Worm (Caenorhabditis elegans) whole organism, young adult: ENCODE measurements around the gene F20C5.5.

Experiments used
- B0035.1 ChIP-seq: sonication (generic microtip); optimal IDR thresholded peaks from 2 replicates; lab custom pipeline; 2016; ENCODE audit warnings: missing genetic modification characterization, mild to moderate bottlenecking, missing compliant biosample characterization, missing genotype, missing genetic modification reagents
- C17E4.6 ChIP-seq: fragments of 200-800 bp; sonication (Bioruptor generic); IDR thresholded peaks from 2 replicates; pipeline ENCODE4 v1.3.6; 2022; ENCODE audit warnings: missing genetic modification reagents, missing genetic modification characterization, missing compliant biosample characterization
- D2030.7 ChIP-seq: fragments of 200-800 bp; sonication (Bioruptor generic); IDR thresholded peaks from 2 replicates; pipeline ENCODE4 v1.3.6; 2022; ENCODE audit warnings: missing genetic modification reagents, missing genetic modification characterization, missing compliant biosample characterization
- F23B12.7 ChIP-seq: sonication (generic microtip); optimal IDR thresholded peaks from 2 replicates; lab custom pipeline; 2017; ENCODE audit warnings: missing genetic modification characterization, mild to moderate bottlenecking, missing compliant biosample characterization, antibody characterized with exemption, moderate library complexity; ENCODE audit not compliant: insufficient read depth
- F39B2.1 ChIP-seq: fragments of 200-800 bp; sonication (Bioruptor generic); IDR thresholded peaks from 2 replicates; pipeline ENCODE4 v1.3.6; 2022; ENCODE audit warnings: missing genetic modification reagents, missing genetic modification characterization, missing compliant biosample characterization
- K12H6.12 ChIP-seq: fragments of 200-800 bp; sonication (Bioruptor generic); optimal IDR thresholded peaks from 2 replicates; lab custom pipeline; 2018; ENCODE audit warnings: mild to moderate bottlenecking, missing genetic modification characterization, missing compliant biosample characterization
- T07F8.4 ChIP-seq: sonication (generic microtip); optimal IDR thresholded peaks from 2 replicates; lab custom pipeline; 2016; ENCODE audit warnings: mild to moderate bottlenecking, missing genetic modification characterization, moderate library complexity, missing compliant biosample characterization
- T26A5.8 ChIP-seq: sonication (generic microtip); optimal IDR thresholded peaks from 2 replicates; lab custom pipeline; 2016; ENCODE audit warnings: missing genetic modification characterization, missing compliant biosample characterization
- Y79H2A.3 ChIP-seq: fragments of 200-800 bp; sonication (Bioruptor generic); conservative IDR thresholded peaks from 2 replicates; pipeline ENCODE4 v1.3.6; 2022; ENCODE audit warnings: missing genetic modification reagents, missing genetic modification characterization, missing compliant biosample characterization
- Y95B8A.8 ChIP-seq: fragments of 200-800 bp; sonication (Bioruptor generic); IDR thresholded peaks from 2 replicates; pipeline ENCODE4 v1.3.6; 2022; ENCODE audit warnings: missing genetic modification reagents, missing genetic modification characterization, missing compliant biosample characterization
- attf-3 ChIP-seq: fragments of 200-800 bp; sonication (Bioruptor generic); conservative IDR thresholded peaks from 2 replicates; pipeline ENCODE4 v1.3.6; 2022; ENCODE audit warnings: missing genetic modification reagents, missing genetic modification characterization, missing compliant biosample characterization
- attf-5 ChIP-seq: fragments of 200-800 bp; sonication (Bioruptor generic); optimal IDR thresholded peaks from 2 replicates; lab custom pipeline; 2018; ENCODE audit warnings: mild to moderate bottlenecking, missing genetic modification characterization, missing compliant biosample characterization
- bed-1 ChIP-seq: fragments of 200-800 bp; sonication (Bioruptor generic); IDR thresholded peaks from 2 replicates; pipeline ENCODE4 v1.3.6; 2022; ENCODE audit warnings: missing genetic modification reagents, missing genetic modification characterization, missing compliant biosample characterization
- bed-2 ChIP-seq: fragments of 200-800 bp; sonication (Bioruptor generic); IDR thresholded peaks from 2 replicates; pipeline ENCODE4 v1.3.6; 2022; ENCODE audit warnings: missing genetic modification reagents, missing genetic modification characterization, missing compliant biosample characterization
- ccch-3 ChIP-seq: fragments of 200-800 bp; sonication (Bioruptor generic); optimal IDR thresholded peaks from 2 replicates; lab custom pipeline; 2018; ENCODE audit warnings: mild to moderate bottlenecking, missing genetic modification characterization, missing compliant biosample characterization
- chd-7 ChIP-seq: sonication (generic microtip); optimal IDR thresholded peaks from 2 replicates; lab custom pipeline; 2016; ENCODE audit warnings: mild to moderate bottlenecking, missing genetic modification characterization, moderate library complexity, missing compliant biosample characterization
- die-1 ChIP-seq: sonication (generic microtip); optimal IDR thresholded peaks from 2 replicates; lab custom pipeline; 2016; ENCODE audit warnings: missing genotype, mild to moderate bottlenecking, missing genetic modification characterization, missing compliant biosample characterization
- dpff-1 ChIP-seq: sonication (generic microtip); optimal IDR thresholded peaks from 2 replicates; lab custom pipeline; 2017; ENCODE audit warnings: mild to moderate bottlenecking, missing genetic modification characterization, missing compliant biosample characterization
- gei-17 ChIP-seq: fragments of 200-800 bp; sonication (Bioruptor generic); optimal IDR thresholded peaks from 2 replicates; lab custom pipeline; 2018; ENCODE audit warnings: mild to moderate bottlenecking, missing genetic modification characterization, missing compliant biosample characterization
- hrde-1 ChIP-seq: sonication (generic microtip); optimal IDR thresholded peaks from 2 replicates; lab custom pipeline; 2016; ENCODE audit warnings: missing genetic modification characterization, mild to moderate bottlenecking, missing compliant biosample characterization, moderate library complexity, missing genotype, missing genetic modification reagents, borderline replicate concordance
- let-526 ChIP-seq: fragments of 200-800 bp; sonication (Bioruptor generic); IDR thresholded peaks from 2 replicates; pipeline ENCODE4 v1.3.6; 2022; ENCODE audit warnings: missing genetic modification reagents, missing genetic modification characterization, missing compliant biosample characterization
- madf-3 ChIP-seq: fragments of 200-800 bp; sonication (Bioruptor generic); IDR thresholded peaks from 2 replicates; pipeline ENCODE4 v1.3.6; 2022; ENCODE audit warnings: missing genetic modification reagents, missing genetic modification characterization, missing compliant biosample characterization
- mcd-1 ChIP-seq: fragments of 200-800 bp; sonication (Bioruptor generic); IDR thresholded peaks from 2 replicates; pipeline ENCODE4 v1.3.6; 2022; ENCODE audit warnings: missing genetic modification reagents, missing genetic modification characterization, missing compliant biosample characterization
- mes-4 ChIP-seq: sonication (generic microtip); optimal IDR thresholded peaks from 2 replicates; lab custom pipeline; 2016; ENCODE audit warnings: missing genotype, missing genetic modification characterization, missing compliant biosample characterization
- nfya-2 ChIP-seq: fragments of 200-800 bp; sonication (Bioruptor generic); IDR thresholded peaks from 2 replicates; pipeline ENCODE4 v1.3.6; 2022; ENCODE audit warnings: missing genetic modification reagents, missing genetic modification characterization, missing compliant biosample characterization
- nhr-120 ChIP-seq: fragments of 200-800 bp; sonication (Bioruptor generic); IDR thresholded peaks from 2 replicates; pipeline ENCODE4 v1.3.6; 2022; ENCODE audit warnings: missing genetic modification characterization, missing compliant biosample characterization
- nhr-80 ChIP-seq: sonication (generic microtip); optimal IDR thresholded peaks from 2 replicates; lab custom pipeline; 2016; ENCODE audit warnings: missing genetic modification characterization, missing compliant biosample characterization
- pbrm-1 ChIP-seq: fragments of 200-800 bp; sonication (Bioruptor generic); IDR thresholded peaks from 2 replicates; pipeline ENCODE4 v1.3.6; 2022; ENCODE audit warnings: missing genetic modification reagents, missing genetic modification characterization, missing compliant biosample characterization
- pha-4 ChIP-seq: fragments of 150-350 bp; sonication (generic microtip); optimal IDR thresholded peaks from 2 replicates; lab custom pipeline; 2014; ENCODE audit warnings: missing biosample characterization, missing genetic modification reagents, missing genetic modification characterization
- rpc-1 ChIP-seq, 2 experiments: fragments of 150-350 bp in 1 of 2; sonication (generic microtip) in 1 of 2; optimal IDR thresholded peaks; 2 replicates each; lab custom pipeline; 2014 to 2018; ENCODE audit warnings: missing biosample characterization in 1 of 2, missing genetic modification characterization in 1 of 2, missing genetic modification reagents in 1 of 2, missing genotype in 1 of 2
- sdz-38 ChIP-seq: sonication (generic microtip); optimal IDR thresholded peaks from 2 replicates; lab custom pipeline; 2016; ENCODE audit warnings: missing genotype, missing genetic modification characterization, missing compliant biosample characterization
- snpc-1.3 ChIP-seq: sonication (generic microtip); optimal IDR thresholded peaks from 2 replicates; lab custom pipeline; 2017; ENCODE audit warnings: missing genetic modification characterization, mild to moderate bottlenecking, missing compliant biosample characterization, antibody characterized with exemption, moderate library complexity, missing genotype, missing genetic modification reagents; ENCODE audit not compliant: insufficient read depth
- snpc-4 ChIP-seq, 5 experiments: fragments of 150-350 bp in 1 of 5; sonication (generic microtip) in 4 of 5; optimal IDR thresholded peaks; 2 replicates each; lab custom pipeline; 2014 to 2018; ENCODE audit warnings: missing genetic modification characterization in 5 of 5, missing biosample characterization in 3 of 5, antibody characterized with exemption in 2 of 5, mild to moderate bottlenecking in 2 of 5, missing compliant biosample characterization in 2 of 5, missing genotype in 2 of 5, moderate library complexity in 2 of 5, missing genetic modification reagents in 1 of 5
- somi-1 ChIP-seq: fragments of 200-800 bp; sonication (Bioruptor generic); optimal IDR thresholded peaks from 2 replicates; lab custom pipeline; 2018; ENCODE audit warnings: mild to moderate bottlenecking, missing genetic modification characterization, missing compliant biosample characterization
- tbp1 ChIP-seq: fragments of 200-800 bp; sonication (Bioruptor generic); optimal IDR thresholded peaks from 2 replicates; lab custom pipeline; 2018; ENCODE audit warnings: mild to moderate bottlenecking, missing genetic modification characterization, missing compliant biosample characterization
- tbx-9 ChIP-seq: sonication (generic microtip); optimal IDR thresholded peaks from 2 replicates; lab custom pipeline; 2016; ENCODE audit warnings: borderline replicate concordance, missing genetic modification characterization, inconsistent platforms, missing compliant biosample characterization
- tlf-1 ChIP-seq: fragments of 200-800 bp; sonication (Bioruptor generic); optimal IDR thresholded peaks from 2 replicates; lab custom pipeline; 2018; ENCODE audit warnings: mild to moderate bottlenecking, missing genetic modification characterization, missing compliant biosample characterization
- ztf-18 ChIP-seq: sonication (generic microtip); optimal IDR thresholded peaks from 2 replicates; lab custom pipeline; 2016; ENCODE audit warnings: missing genotype, mild to moderate bottlenecking, missing genetic modification characterization, missing compliant biosample characterization
- ztf-28 ChIP-seq: fragments of 200-800 bp; sonication (Bioruptor generic); IDR thresholded peaks from 2 replicates; pipeline ENCODE4 v1.3.6; 2022; ENCODE audit warnings: missing genetic modification reagents, missing genetic modification characterization, missing compliant biosample characterization
- ztf-3 ChIP-seq: fragments of 200-800 bp; sonication (Bioruptor generic); optimal IDR thresholded peaks from 2 replicates; lab custom pipeline; 2018; ENCODE audit warnings: mild to moderate bottlenecking, missing genetic modification characterization, missing compliant biosample characterization

F20C5.5 gene

ce11 chrIV:8813614-8814013, 44.2 kb upstream of the F20C5.5 start, which contains the start of gene exc-5:
Gene exc-5 (minus strand): TSS chrIV:8813670.
- no peak for TF ChIP-seq tbx-9 (tag; lab: Kevin White, UChicago)
- no peak for TF ChIP-seq ccch-3
- no peak for TF ChIP-seq sdz-38 (tag; lab: Kevin White, UChicago)
- TF ChIP-seq ztf-28 (GFP tag; lab: Robert Waterston, UW) = no peak
- no peak for TF ChIP-seq let-526 (GFP tag; lab: Robert Waterston, UW)
- no peak for TF ChIP-seq Y95B8A.8 (GFP tag; lab: Robert Waterston, UW)
- no peak for TF ChIP-seq snpc-4 (GFP tag; optimal IDR thresholded peaks at IDR 0.05; lab: Kevin White, UChicago)
- no peak for TF ChIP-seq snpc-4 (tag; optimal IDR thresholded peaks at IDR 0.05; lab: Kevin White, UChicago)
- TF ChIP-seq F39B2.1 (GFP tag; lab: Robert Waterston, UW) = no peak
- no peak for TF ChIP-seq hrde-1 (tag; lab: Kevin White, UChicago)
- no peak for TF ChIP-seq somi-1
- no peak for TF ChIP-seq madf-3
- no peak for TF ChIP-seq nhr-120 (GFP tag; lab: Robert Waterston, UW)
- TF ChIP-seq dpff-1 = no peak
- TF ChIP-seq pha-4 (tag; lab: Kevin White, UChicago) = no peak

- TF ChIP-seq Y95B8A.8 (GFP tag; lab: Robert Waterston, UW) (no peak), nhr-80 (peak; percentile 35), bed-2 (GFP tag; lab: Robert Waterston, UW) (no peak)
Observed at ce11 chrIV:8807327-8807726, 37.9 kb upstream of the F20C5.5 start.

ce11 chrIV:8798255-8798654, 28.8 kb upstream of the F20C5.5 start, which contains the start of gene clec-182:
Gene clec-182 (minus strand): TSS chrIV:8798355.
- TF ChIP-seq rpc-1 (optimal IDR thresholded peaks at IDR 0.05; lab: Kevin White, UChicago) (no peak), rpc-1 (tag; optimal IDR thresholded peaks at IDR 0.05; lab: Kevin White, UChicago) (no peak), attf-3 (no peak), chd-7 (tag; lab: Kevin White, UChicago) (no peak), die-1 (tag; lab: Kevin White, UChicago) (no peak), mes-4 (tag; lab: Kevin White, UChicago) (no peak), pbrm-1 (no peak), mcd-1 (GFP tag; lab: Robert Waterston, UW) (no peak), T07F8.4 (tag; lab: Kevin White, UChicago) (no peak), tlf-1 (GFP tag; lab: Kevin White, UChicago) (no peak)

ce11 chrIV:8796246-8796645, 26.8 kb upstream of the F20C5.5 start:
- TF ChIP-seq die-1 (tag; lab: Kevin White, UChicago) = no peak
- no peak for TF ChIP-seq Y79H2A.3 (GFP tag; lab: Robert Waterston, UW)
- TF ChIP-seq K12H6.12 (tag; lab: Kevin White, UChicago) = peak; percentile 16
- TF ChIP-seq ztf-3 (GFP tag; lab: Kevin White, UChicago) = no peak

- TF ChIP-seq tbp1 (GFP tag; lab: Kevin White, UChicago) = peak; percentile 57
- no peak for TF ChIP-seq C17E4.6 (GFP tag; lab: Robert Waterston, UW)
- no peak for TF ChIP-seq snpc-1.3
- peak; percentile 60 for TF ChIP-seq B0035.1 (tag; lab: Kevin White, UChicago)
- TF ChIP-seq T26A5.8 (tag; lab: Kevin White, UChicago) = no peak
- TF ChIP-seq bed-1 = no peak
- TF ChIP-seq pbrm-1 = peak; percentile 73; the same call in 1 of the 2 replicates
- TF ChIP-seq mcd-1 (GFP tag; lab: Robert Waterston, UW) = peak; percentile 81
- TF ChIP-seq gei-17 (GFP tag; lab: Kevin White, UChicago) = peak; percentile 76
- no peak for TF ChIP-seq nfya-2 (GFP tag; lab: Robert Waterston, UW)
- TF ChIP-seq attf-5 (GFP tag; lab: Kevin White, UChicago) = peak; percentile 94
- peak; percentile 59 for TF ChIP-seq ztf-18 (tag; lab: Kevin White, UChicago)
- peak; percentile 12 for TF ChIP-seq F23B12.7
- TF ChIP-seq D2030.7 = no peak
- no peak for TF ChIP-seq mes-4 (tag; lab: Kevin White, UChicago)
Observed at ce11 chrIV:8794895-8795665, 25.6 kb upstream of the F20C5.5 start.
